Worm (Caenorhabditis elegans) whole organism, L3 larva: ENCODE data around the gene F53F4.1.

ENCODE experiments used
- R02D3.7 ChIP-seq: fragments of 150-350 bp; optimal IDR thresholded peaks from 2 replicates; lab custom pipeline; 2014; ENCODE audit warnings: missing biosample characterization, missing genetic modification characterization
- ZK546.5 ChIP-seq: sonication (generic microtip); optimal IDR thresholded peaks from 2 replicates; lab custom pipeline; 2017; ENCODE audit warnings: missing biosample characterization, missing genetic modification characterization
- aly-2 ChIP-seq: fragments of 150-350 bp; optimal IDR thresholded peaks from 2 replicates; lab custom pipeline; 2014; ENCODE audit warnings: missing biosample characterization, missing genetic modification characterization
- ama-1 ChIP-seq: fragments of 150-350 bp; optimal IDR thresholded peaks from 2 replicates; lab custom pipeline; 2018
- ceh-16 ChIP-seq: sonication (generic microtip); optimal IDR thresholded peaks from 2 replicates; lab custom pipeline; 2017; ENCODE audit warnings: missing biosample characterization, missing genetic modification characterization
- ceh-28 ChIP-seq: fragments of 150-350 bp; optimal IDR thresholded peaks from 2 replicates; lab custom pipeline; 2014; ENCODE audit warnings: missing biosample characterization, missing genetic modification reagents, missing genetic modification characterization
- ceh-82 ChIP-seq: fragments of 150-350 bp; optimal IDR thresholded peaks from 2 replicates; lab custom pipeline; 2014; ENCODE audit warnings: missing biosample characterization, missing genetic modification characterization
- ceh-9 ChIP-seq: sonication (generic microtip); optimal IDR thresholded peaks from 2 replicates; lab custom pipeline; 2018; ENCODE audit warnings: missing biosample characterization, missing genetic modification characterization
- daf-12 ChIP-seq: fragments of 150-350 bp; optimal IDR thresholded peaks from 2 replicates; lab custom pipeline; 2014; ENCODE audit warnings: missing biosample characterization, missing genetic modification reagents, missing genetic modification characterization
- egl-27 ChIP-seq: sonication (generic microtip); optimal IDR thresholded peaks from 4 replicates; lab custom pipeline; 2017; ENCODE audit warnings: missing biosample characterization, missing genetic modification reagents, missing genetic modification characterization
- elt-1 ChIP-seq: fragments of 150-350 bp; optimal IDR thresholded peaks from 2 replicates; lab custom pipeline; 2014; ENCODE audit warnings: missing biosample characterization, missing genetic modification characterization
- elt-2 ChIP-seq: sonication (generic microtip); optimal IDR thresholded peaks from 2 replicates; lab custom pipeline; 2016; ENCODE audit warnings: missing genetic modification reagents, mild to moderate bottlenecking, missing genetic modification characterization, missing compliant biosample characterization
- elt-3 ChIP-seq, 3 experiments: fragments of 150-350 bp in 1 of 3; sonication (generic microtip) in 2 of 3; optimal IDR thresholded peaks; 2 replicates in 2 of 3; 4 replicates in 1 of 3; lab custom pipeline; 2014 to 2017; ENCODE audit warnings: missing biosample characterization in 3 of 3, missing genetic modification characterization in 3 of 3
- eor-1 ChIP-seq, 2 experiments: fragments of 150-350 bp; optimal IDR thresholded peaks; 2 replicates each; lab custom pipeline; 2014 to 2018; ENCODE audit warnings: missing biosample characterization in 2 of 2, missing genetic modification characterization in 2 of 2
- fkh-2 ChIP-seq: fragments of 150-350 bp; optimal IDR thresholded peaks from 2 replicates; lab custom pipeline; 2014; ENCODE audit warnings: missing biosample characterization, missing genetic modification reagents, missing genetic modification characterization
- fos-1 ChIP-seq: fragments of 150-350 bp; optimal IDR thresholded peaks from 2 replicates; lab custom pipeline; 2014; ENCODE audit warnings: missing biosample characterization, missing genetic modification characterization
- hmg-11 ChIP-seq: sonication (generic microtip); optimal IDR thresholded peaks from 2 replicates; lab custom pipeline; 2016; ENCODE audit warnings: missing genetic modification characterization, missing compliant biosample characterization
- jun-1 ChIP-seq: fragments of 150-350 bp; optimal IDR thresholded peaks from 2 replicates; lab custom pipeline; 2014; ENCODE audit warnings: missing biosample characterization, missing genetic modification reagents, missing genetic modification characterization
- lin-15B ChIP-seq: fragments of 150-350 bp; optimal IDR thresholded peaks from 2 replicates; lab custom pipeline; 2014; ENCODE audit warnings: missing biosample characterization, missing genetic modification characterization
- lin-39 ChIP-seq: fragments of 150-350 bp; optimal IDR thresholded peaks from 2 replicates; lab custom pipeline; 2018; ENCODE audit warnings: missing biosample characterization, missing genetic modification reagents, missing genetic modification characterization
- lsy-12 ChIP-seq: sonication (generic microtip); optimal IDR thresholded peaks from 2 replicates; lab custom pipeline; 2016; ENCODE audit warnings: mild to moderate bottlenecking, missing genetic modification characterization, missing compliant biosample characterization
- mdl-1 ChIP-seq: fragments of 150-350 bp; optimal IDR thresholded peaks from 2 replicates; lab custom pipeline; 2014; ENCODE audit warnings: missing biosample characterization, missing genetic modification characterization
- mml-1 ChIP-seq: fragments of 150-350 bp; sonication (generic microtip); optimal IDR thresholded peaks from 3 replicates; lab custom pipeline; 2014; ENCODE audit warnings: missing biosample characterization, missing genetic modification characterization
- nfya-1 ChIP-seq: sonication (generic microtip); optimal IDR thresholded peaks from 2 replicates; lab custom pipeline; 2017; ENCODE audit warnings: missing genetic modification characterization, mild to moderate bottlenecking, missing compliant biosample characterization, antibody characterized with exemption, moderate library complexity; ENCODE audit not compliant: insufficient read depth
- nhr-11 ChIP-seq: fragments of 150-350 bp; optimal IDR thresholded peaks from 2 replicates; lab custom pipeline; 2014; ENCODE audit warnings: missing biosample characterization, missing genetic modification characterization
- nhr-12 ChIP-seq: fragments of 150-350 bp; optimal IDR thresholded peaks from 2 replicates; lab custom pipeline; 2014; ENCODE audit warnings: missing biosample characterization, missing genetic modification characterization
- nhr-23 ChIP-seq: fragments of 150-350 bp; optimal IDR thresholded peaks from 2 replicates; lab custom pipeline; 2014; ENCODE audit warnings: missing biosample characterization, missing genetic modification reagents, missing genetic modification characterization
- nhr-237 ChIP-seq: fragments of 150-350 bp; optimal IDR thresholded peaks from 2 replicates; lab custom pipeline; 2014; ENCODE audit warnings: missing biosample characterization, missing genetic modification characterization
- nhr-25 ChIP-seq: sonication (generic microtip); optimal IDR thresholded peaks from 2 replicates; lab custom pipeline; 2017; ENCODE audit warnings: missing biosample characterization, missing genetic modification characterization
- nhr-28 ChIP-seq: fragments of 150-350 bp; optimal IDR thresholded peaks from 2 replicates; lab custom pipeline; 2014; ENCODE audit warnings: missing biosample characterization, missing genetic modification characterization
- nhr-43 ChIP-seq: sonication (generic microtip); optimal IDR thresholded peaks from 2 replicates; lab custom pipeline; 2016; ENCODE audit warnings: mild to moderate bottlenecking, missing genetic modification characterization, missing compliant biosample characterization; ENCODE audit not compliant: poor library complexity, severe bottlenecking
- nhr-67 ChIP-seq: fragments of 150-350 bp; optimal IDR thresholded peaks from 2 replicates; lab custom pipeline; 2014; ENCODE audit warnings: missing biosample characterization, missing genetic modification characterization
- nhr-76 ChIP-seq: fragments of 150-350 bp; sonication (generic microtip); optimal IDR thresholded peaks from 5 replicates; lab custom pipeline; 2014; ENCODE audit warnings: missing biosample characterization, missing genetic modification characterization
- nhr-77 ChIP-seq: fragments of 150-350 bp; optimal IDR thresholded peaks from 2 replicates; lab custom pipeline; 2014; ENCODE audit warnings: missing biosample characterization, missing genetic modification characterization
- pha-4 ChIP-seq: fragments of 150-350 bp; optimal IDR thresholded peaks from 2 replicates; lab custom pipeline; 2014; ENCODE audit warnings: missing biosample characterization, missing genetic modification reagents, missing genetic modification characterization
- pqm-1 ChIP-seq: fragments of 150-350 bp; optimal IDR thresholded peaks from 2 replicates; lab custom pipeline; 2017; ENCODE audit warnings: missing biosample characterization, missing genetic modification characterization, inconsistent platforms
- sea-2 ChIP-seq: fragments of 150-350 bp; sonication (generic microtip); optimal IDR thresholded peaks from 4 replicates; lab custom pipeline; 2014; ENCODE audit warnings: missing biosample characterization, missing genetic modification reagents, missing genetic modification characterization
- skn-1 ChIP-seq: fragments of 150-350 bp; optimal IDR thresholded peaks from 2 replicates; lab custom pipeline; 2014; ENCODE audit warnings: missing biosample characterization, missing genetic modification characterization
- snpc-4 ChIP-seq: fragments of 150-350 bp; optimal IDR thresholded peaks from 2 replicates; lab custom pipeline; 2014; ENCODE audit warnings: missing biosample characterization, missing genetic modification characterization
- tbx-2 ChIP-seq: sonication (generic microtip); optimal IDR thresholded peaks from 2 replicates; lab custom pipeline; 2016; ENCODE audit warnings: mild to moderate bottlenecking, missing genetic modification characterization, missing compliant biosample characterization
- unc-39 ChIP-seq: sonication (generic microtip); optimal IDR thresholded peaks from 4 replicates; lab custom pipeline; 2017; ENCODE audit warnings: missing biosample characterization, missing genetic modification characterization
- unc-62 ChIP-seq: fragments of 150-350 bp; sonication (generic microtip); optimal IDR thresholded peaks from 4 replicates; lab custom pipeline; 2014; ENCODE audit warnings: missing biosample characterization, missing genetic modification reagents, missing genetic modification characterization
- zag-1 ChIP-seq: fragments of 150-350 bp; optimal IDR thresholded peaks from 2 replicates; lab custom pipeline; 2014; ENCODE audit warnings: missing biosample characterization, missing genetic modification characterization
- ztf-11 ChIP-seq: fragments of 150-350 bp; optimal IDR thresholded peaks from 2 replicates; lab custom pipeline; 2014; ENCODE audit warnings: missing biosample characterization, missing genetic modification characterization
- ztf-4 ChIP-seq: fragments of 150-350 bp; optimal IDR thresholded peaks from 2 replicates; lab custom pipeline; 2014; ENCODE audit warnings: missing biosample characterization, missing genetic modification characterization

Gene F53F4.1

DNA sequence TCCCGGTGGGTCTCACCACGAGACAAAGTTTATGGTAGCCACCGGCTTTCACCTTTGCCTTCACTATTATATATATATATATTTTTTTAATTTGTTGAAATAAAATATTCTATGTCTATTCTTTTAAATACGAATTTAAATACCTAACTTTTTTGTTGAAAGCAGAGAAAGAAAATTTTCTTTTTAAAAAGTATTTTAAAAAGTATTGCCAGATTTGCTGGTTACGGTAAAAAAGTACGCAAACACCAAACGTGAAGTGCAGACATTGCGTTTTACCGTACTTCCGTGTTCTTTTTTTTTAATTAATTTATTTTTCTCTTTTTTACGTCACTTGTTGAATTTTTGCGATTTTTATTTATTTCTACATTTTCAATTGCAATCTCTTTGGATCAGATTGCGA is 24.6 kb upstream of the F53F4.1 start, which contains the start of gene C56A3.8:
Gene C56A3.8 (plus strand): TSS at position 301 of the 400 bp plus-strand sequence.
- TF ChIP-seq eor-1 (tag; optimal IDR thresholded peaks at IDR 0.05; lab: Kevin White, UChicago) (no peak), nhr-28 (tag; lab: Kevin White, UChicago) (no peak), elt-3 (tag; optimal IDR thresholded peaks at IDR 0.05; lab: Kevin White, UChicago) (no peak), fos-1 (tag; lab: Kevin White, UChicago) (no peak), skn-1 (tag; lab: Kevin White, UChicago) (no peak), nhr-43 (tag; lab: Kevin White, UChicago) (no peak)

- TF ChIP-seq nfya-1 (tag; lab: Kevin White, UChicago) (no peak), mml-1 (tag; lab: Kevin White, UChicago) (no peak)
Measured at ce11 chrV:13562748-13563147, 21.8 kb upstream of the F53F4.1 start.

ce11 chrV:13563841-13564240 is 20.7 kb upstream of the F53F4.1 start, which contains the start of gene grl-17:
grl-17 (minus strand) TSS chrV:13563941.
- TF ChIP-seq ztf-11 (tag; lab: Kevin White, UChicago) (no peak), elt-1 (no peak), ceh-16 (tag; lab: Kevin White, UChicago) (no peak), ceh-28 (tag; lab: Kevin White, UChicago) (no peak), elt-2 (tag; lab: Kevin White, UChicago) (no peak), pqm-1 (tag; lab: Kevin White, UChicago) (no peak), nfya-1 (tag; lab: Kevin White, UChicago) (no peak), ama-1 (no peak), lsy-12 (tag; lab: Kevin White, UChicago) (no peak), nhr-28 (tag; lab: Kevin White, UChicago) (no peak), lin-15B (no peak), sea-2 (GFP tag; lab: Kevin White, UChicago) (no peak)

ce11 chrV:13565197-13565596 is 19.4 kb upstream of the F53F4.1 start:
- TF ChIP-seq R02D3.7 (tag; lab: Kevin White, UChicago), result peak; percentile 56
- TF ChIP-seq eor-1 (tag; optimal IDR thresholded peaks at IDR 0.05; lab: Kevin White, UChicago), result no peak
- no peak for TF ChIP-seq fkh-2 (tag; lab: Kevin White, UChicago)
- TF ChIP-seq nhr-77 (tag; lab: Kevin White, UChicago), result no peak
- no peak for TF ChIP-seq ceh-82 (tag; lab: Kevin White, UChicago)
- TF ChIP-seq aly-2, result no peak
- TF ChIP-seq tbx-2 (tag; lab: Kevin White, UChicago), result peak; percentile 41
- no peak for TF ChIP-seq ztf-11 (tag; lab: Kevin White, UChicago)
- no peak for TF ChIP-seq nhr-12 (tag; lab: Kevin White, UChicago)
- no peak for TF ChIP-seq unc-39 (tag; lab: Kevin White, UChicago)
- peak; percentile 90 for TF ChIP-seq nhr-76 (tag; lab: Kevin White, UChicago)
- TF ChIP-seq mdl-1 (tag; lab: Kevin White, UChicago), result peak; percentile 39
- TF ChIP-seq sea-2 (GFP tag; lab: Kevin White, UChicago), result no peak
- peak; percentile 94 for TF ChIP-seq lin-15B
- TF ChIP-seq pqm-1 (tag; lab: Kevin White, UChicago), result peak; percentile 92
- TF ChIP-seq ZK546.5 (tag; lab: Kevin White, UChicago), result no peak
- TF ChIP-seq zag-1 (tag; lab: Kevin White, UChicago), result no peak
- TF ChIP-seq unc-62 (GFP tag; lab: Kevin White, UChicago), result peak; percentile 38
- TF ChIP-seq nhr-237, result no peak
- peak; percentile 92 for TF ChIP-seq nfya-1 (tag; lab: Kevin White, UChicago)
- no peak for TF ChIP-seq fos-1 (tag; lab: Kevin White, UChicago)
- no peak for TF ChIP-seq nhr-67 (tag; lab: Kevin White, UChicago)
- TF ChIP-seq nhr-43 (tag; lab: Kevin White, UChicago), result peak; percentile 92
- peak; percentile 75 for TF ChIP-seq ceh-28 (tag; lab: Kevin White, UChicago)
- TF ChIP-seq snpc-4 (tag; lab: Kevin White, UChicago), result peak; percentile 88
- peak; percentile 94 for TF ChIP-seq elt-2 (tag; lab: Kevin White, UChicago)
- peak; percentile 90 for TF ChIP-seq lin-39 (tag; lab: Kevin White, UChicago)
- TF ChIP-seq daf-12, result no peak
- peak; percentile 0 for TF ChIP-seq ztf-4
- no peak for TF ChIP-seq elt-1
- no peak for TF ChIP-seq nhr-28 (tag; lab: Kevin White, UChicago)
- TF ChIP-seq jun-1, result peak; percentile 68
- no peak for TF ChIP-seq ceh-9 (tag; lab: Kevin White, UChicago)
- peak; percentile 95 for TF ChIP-seq nhr-25
- TF ChIP-seq pha-4, result peak; percentile 93
- peak; percentile 79 for TF ChIP-seq lsy-12 (tag; lab: Kevin White, UChicago)
- no peak for TF ChIP-seq mml-1 (tag; lab: Kevin White, UChicago)
- peak; percentile 28 for TF ChIP-seq egl-27 (tag; lab: Kevin White, UChicago)
- TF ChIP-seq elt-3 (tag; optimal IDR thresholded peaks at IDR 0.05; lab: Kevin White, UChicago), result peak in 1 of 3 experiments; percentile 70
- TF ChIP-seq skn-1 (tag; lab: Kevin White, UChicago), result peak; percentile 11
- TF ChIP-seq hmg-11 (tag; lab: Kevin White, UChicago), result peak; percentile 76
- peak; percentile 30 for TF ChIP-seq nhr-11 (tag; lab: Kevin White, UChicago)
- peak; percentile 70 for TF ChIP-seq ama-1
- TF ChIP-seq nhr-23 (tag; lab: Kevin White, UChicago), result peak; percentile 93
